Fruit fly (Drosophila melanogaster) whole organism, embryonic: ENCODE measurements around the gene Btnd.

Experiments
- ATbp ChIP-seq: fragments of 200-800 bp; sonication (Bioruptor generic); optimal IDR thresholded peaks from 2 replicates; lab custom pipeline; 2017; ENCODE audit warnings: missing biosample characterization, mild to moderate bottlenecking, missing genetic modification characterization, missing genetic modification reagents
- Abd-B ChIP-seq: fragments of 200-800 bp; sonication (Bioruptor generic); optimal IDR thresholded peaks from 2 replicates; lab custom pipeline; 2018; ENCODE audit warnings: missing biosample characterization, mild to moderate bottlenecking, missing genetic modification characterization, moderate library complexity
- CG10267 ChIP-seq: fragments of 200-800 bp; sonication (Bioruptor generic); optimal IDR thresholded peaks from 2 replicates; lab custom pipeline; 2018; ENCODE audit warnings: missing biosample characterization, mild to moderate bottlenecking, missing genetic modification characterization, moderate library complexity
- CG11093 ChIP-seq: fragments of 200-800 bp; sonication (Bioruptor generic); IDR thresholded peaks from 3 replicates; pipeline ENCODE4 v1.3.6; 2022; ENCODE audit warnings: missing biosample characterization, missing genetic modification characterization
- CG11398 ChIP-seq: fragments of 200-800 bp; sonication (Bioruptor generic); optimal IDR thresholded peaks from 2 replicates; lab custom pipeline; 2016; ENCODE audit warnings: missing biosample characterization, missing genetic modification characterization
- CG11456 ChIP-seq: fragments of 200-800 bp; sonication (Bioruptor generic); IDR thresholded peaks from 3 replicates; pipeline ENCODE4 v1.3.6; 2022; ENCODE audit warnings: missing biosample characterization, missing genetic modification characterization
- CG11695 ChIP-seq: fragments of 200-800 bp; sonication (Bioruptor generic); IDR thresholded peaks from 3 replicates; pipeline ENCODE4 v1.3.6; 2022; ENCODE audit warnings: missing biosample characterization, missing genetic modification characterization
- CG12071 ChIP-seq: fragments of 200-800 bp; sonication (Bioruptor generic); optimal IDR thresholded peaks from 3 replicates; lab custom pipeline; 2018; ENCODE audit warnings: missing biosample characterization, mild to moderate bottlenecking, missing genetic modification characterization
- CG13123 ChIP-seq: fragments of 200-800 bp; sonication (Bioruptor generic); optimal IDR thresholded peaks from 2 replicates; lab custom pipeline; 2016; ENCODE audit warnings: missing biosample characterization, missing genetic modification characterization
- CG15011 ChIP-seq: fragments of 200-800 bp; sonication (Bioruptor generic); optimal IDR thresholded peaks from 3 replicates; lab custom pipeline; 2018; ENCODE audit warnings: missing biosample characterization, mild to moderate bottlenecking, missing genetic modification characterization
- CG15601 ChIP-seq: fragments of 200-800 bp; sonication (Bioruptor generic); optimal IDR thresholded peaks from 3 replicates; lab custom pipeline; 2019; ENCODE audit warnings: missing biosample characterization, mild to moderate bottlenecking, missing genetic modification characterization, moderate library complexity
- CG3281 ChIP-seq: fragments of 200-800 bp; sonication (Bioruptor generic); optimal IDR thresholded peaks from 3 replicates; lab custom pipeline; 2017; ENCODE audit warnings: missing biosample characterization, mild to moderate bottlenecking, missing genetic modification characterization
- CG42726 ChIP-seq: fragments of 200-800 bp; sonication (Bioruptor generic); IDR thresholded peaks from 2 replicates; pipeline ENCODE4 v1.3.6; 2022; ENCODE audit warnings: missing biosample characterization, missing genetic modification characterization; ENCODE audit not compliant: partially characterized antibody
- CG4404 ChIP-seq: fragments of 200-800 bp; sonication (Bioruptor generic); IDR thresholded peaks from 2 replicates; pipeline ENCODE4 v1.3.6; 2022; ENCODE audit warnings: missing biosample characterization, missing genetic modification characterization
- CG4820 ChIP-seq: fragments of 200-800 bp; sonication (Bioruptor generic); optimal IDR thresholded peaks from 3 replicates; lab custom pipeline; 2016; ENCODE audit warnings: missing biosample characterization, missing genetic modification characterization
- CG4854 ChIP-seq: fragments of 200-800 bp; sonication (Bioruptor generic); optimal IDR thresholded peaks from 2 replicates; lab custom pipeline; 2016; ENCODE audit warnings: missing biosample characterization, missing genetic modification characterization, inconsistent platforms
- CG6654 ChIP-seq: fragments of 200-800 bp; sonication (Bioruptor generic); optimal IDR thresholded peaks from 2 replicates; lab custom pipeline; 2017; ENCODE audit warnings: missing biosample characterization, mild to moderate bottlenecking, missing genetic modification characterization
- CG6683 ChIP-seq: fragments of 200-800 bp; sonication (Bioruptor generic); optimal IDR thresholded peaks from 2 replicates; lab custom pipeline; 2017; ENCODE audit warnings: missing biosample characterization, mild to moderate bottlenecking, missing genetic modification characterization, missing genetic modification reagents
- CG6765 ChIP-seq: fragments of 200-800 bp; sonication (Bioruptor generic); optimal IDR thresholded peaks from 3 replicates; lab custom pipeline; 2017; ENCODE audit warnings: missing biosample characterization, mild to moderate bottlenecking, missing genetic modification characterization
- CG8388 ChIP-seq: fragments of 200-800 bp; sonication (Bioruptor generic); optimal IDR thresholded peaks from 2 replicates; lab custom pipeline; 2019; ENCODE audit warnings: missing biosample characterization, mild to moderate bottlenecking, missing genetic modification characterization, moderate library complexity
- CG8924 ChIP-seq: fragments of 200-800 bp; optimal IDR thresholded peaks from 3 replicates; lab custom pipeline; 2019; ENCODE audit warnings: missing biosample characterization, mild to moderate bottlenecking, missing genetic modification characterization, moderate library complexity
- CG9727 ChIP-seq: fragments of 200-800 bp; sonication (Bioruptor generic); optimal IDR thresholded peaks from 3 replicates; lab custom pipeline; 2017; ENCODE audit warnings: missing biosample characterization, mild to moderate bottlenecking, missing genetic modification characterization
- CG9817 ChIP-seq: fragments of 200-800 bp; sonication (Bioruptor generic); optimal IDR thresholded peaks from 2 replicates; lab custom pipeline; 2018; ENCODE audit warnings: missing biosample characterization, mild to moderate bottlenecking, missing genetic modification characterization, moderate library complexity
- CTCF ChIP-seq: fragments of 200-800 bp; sonication (Bioruptor generic); optimal IDR thresholded peaks from 2 replicates; lab custom pipeline; 2017; ENCODE audit warnings: missing biosample characterization, mild to moderate bottlenecking, missing genetic modification characterization, moderate library complexity
- Camta ChIP-seq: fragments of 200-800 bp; sonication (Bioruptor generic); optimal IDR thresholded peaks from 2 replicates; lab custom pipeline; 2016; ENCODE audit warnings: missing biosample characterization, missing genetic modification characterization
- CoRest ChIP-seq: fragments of 200-800 bp; sonication (Bioruptor generic); optimal IDR thresholded peaks from 3 replicates; lab custom pipeline; 2018; ENCODE audit warnings: missing biosample characterization, mild to moderate bottlenecking, missing genetic modification characterization, moderate library complexity
- Dbx ChIP-seq: fragments of 200-800 bp; sonication (Bioruptor generic); IDR thresholded peaks from 3 replicates; pipeline ENCODE4 v1.3.6; 2022; ENCODE audit warnings: missing biosample characterization, missing genetic modification characterization
- Fer3 ChIP-seq: fragments of 200-800 bp; sonication (Bioruptor generic); optimal IDR thresholded peaks from 2 replicates; lab custom pipeline; 2018; ENCODE audit warnings: missing biosample characterization, mild to moderate bottlenecking, missing genetic modification characterization, moderate library complexity
- HLH3B ChIP-seq: fragments of 200-800 bp; sonication (Bioruptor generic); IDR thresholded peaks from 2 replicates; pipeline ENCODE4 v1.3.6; 2022; ENCODE audit warnings: missing biosample characterization, missing genetic modification characterization
- Hand ChIP-seq: fragments of 200-800 bp; sonication (Bioruptor generic); optimal IDR thresholded peaks from 2 replicates; lab custom pipeline; 2017; ENCODE audit warnings: mild to moderate bottlenecking, missing biosample characterization, missing genetic modification reagents, missing genetic modification characterization
- Hr39 ChIP-seq: fragments of >200 bp; optimal IDR thresholded peaks from 2 replicates; lab custom pipeline; 2017
- Jarid2 ChIP-seq: fragments of 200-800 bp; sonication (Bioruptor generic); optimal IDR thresholded peaks from 3 replicates; lab custom pipeline; 2017; ENCODE audit warnings: mild to moderate bottlenecking, missing biosample characterization, missing genetic modification reagents, missing genetic modification characterization
- Lhr ChIP-seq: fragments of 200-800 bp; sonication (Bioruptor generic); optimal IDR thresholded peaks from 3 replicates; lab custom pipeline; 2017; ENCODE audit warnings: mild to moderate bottlenecking, missing biosample characterization, missing genetic modification reagents, missing genetic modification characterization
- NC2β ChIP-seq: fragments of 200-800 bp; sonication (Bioruptor generic); optimal IDR thresholded peaks from 2 replicates; lab custom pipeline; 2016; ENCODE audit warnings: missing biosample characterization, missing genetic modification characterization
- Nf-YA ChIP-seq: fragments of 200-800 bp; sonication (Bioruptor generic); IDR thresholded peaks from 2 replicates; pipeline ENCODE4 v1.3.6; 2022; ENCODE audit warnings: missing biosample characterization, missing genetic modification characterization
- Stat92E ChIP-seq, 3 experiments: fragments of >200 bp in 2 of 3; fragments of 200-800 bp in 1 of 3; sonication (Bioruptor generic) in 1 of 3; optimal IDR thresholded peaks; 2 replicates each; lab custom pipeline; 2017 to 2019; ENCODE audit warnings: missing biosample characterization in 3 of 3, missing genetic modification characterization in 3 of 3, mild to moderate bottlenecking in 1 of 3, moderate library complexity in 1 of 3
- ac ChIP-seq: fragments of 200-800 bp; sonication (Bioruptor generic); optimal IDR thresholded peaks from 3 replicates; lab custom pipeline; 2017; ENCODE audit warnings: missing biosample characterization, mild to moderate bottlenecking, missing genetic modification characterization
- ara ChIP-seq: fragments of 200-800 bp; sonication (Bioruptor generic); IDR thresholded peaks from 2 replicates; pipeline ENCODE4 v1.3.6; 2022; ENCODE audit warnings: missing biosample characterization, missing genetic modification characterization
- az2 ChIP-seq: fragments of 200-800 bp; sonication (Bioruptor generic); optimal IDR thresholded peaks from 3 replicates; lab custom pipeline; 2016; ENCODE audit warnings: missing biosample characterization, missing genetic modification characterization
- bbx ChIP-seq: fragments of 200-800 bp; sonication (Bioruptor generic); IDR thresholded peaks from 2 replicates; pipeline ENCODE4 v1.3.6; 2022; ENCODE audit warnings: missing biosample characterization, missing genetic modification characterization; ENCODE audit not compliant: partially characterized antibody
- bowl ChIP-seq: fragments of 200-800 bp; sonication (Bioruptor generic); IDR thresholded peaks from 2 replicates; pipeline ENCODE4 v1.3.6; 2022; ENCODE audit warnings: missing biosample characterization, missing genetic modification characterization
- disco-r ChIP-seq: fragments of 200-800 bp; sonication (Bioruptor generic); optimal IDR thresholded peaks from 2 replicates; lab custom pipeline; 2016; ENCODE audit warnings: missing biosample characterization, missing genetic modification characterization
- dmrt99B ChIP-seq: fragments of 200-800 bp; sonication (Bioruptor generic); optimal IDR thresholded peaks from 2 replicates; lab custom pipeline; 2018; ENCODE audit warnings: missing biosample characterization, mild to moderate bottlenecking, missing genetic modification characterization, moderate library complexity
- grn ChIP-seq: fragments of 200-800 bp; sonication (Bioruptor generic); optimal IDR thresholded peaks from 3 replicates; lab custom pipeline; 2017; ENCODE audit warnings: missing biosample characterization, missing genetic modification characterization
- oc ChIP-seq: fragments of 200-800 bp; sonication (Bioruptor generic); optimal IDR thresholded peaks from 2 replicates; lab custom pipeline; 2018; ENCODE audit warnings: missing biosample characterization, mild to moderate bottlenecking, missing genetic modification characterization, moderate library complexity
- seq ChIP-seq: fragments of 200-800 bp; sonication (Bioruptor generic); IDR thresholded peaks from 2 replicates; pipeline ENCODE4 v1.3.6; 2022; ENCODE audit warnings: missing biosample characterization, missing genetic modification characterization
- sim ChIP-seq: fragments of 200-800 bp; sonication (Bioruptor generic); IDR thresholded peaks from 2 replicates; pipeline ENCODE4 v1.3.6; 2022; ENCODE audit warnings: missing biosample characterization, missing genetic modification characterization
- trh ChIP-seq: fragments of 200-800 bp; sonication (Bioruptor generic); optimal IDR thresholded peaks from 2 replicates; lab custom pipeline; 2016; ENCODE audit warnings: missing biosample characterization, missing genetic modification characterization
- vfl ChIP-seq: fragments of 200-800 bp; sonication (Bioruptor generic); optimal IDR thresholded peaks from 2 replicates; lab custom pipeline; 2016; ENCODE audit warnings: missing biosample characterization, missing genetic modification characterization
- vnd ChIP-seq: fragments of 200-800 bp; sonication (Bioruptor generic); IDR thresholded peaks from 3 replicates; pipeline ENCODE4 v1.3.6; 2022; ENCODE audit warnings: missing biosample characterization, missing genetic modification characterization; ENCODE audit not compliant: partially characterized antibody
- vvl ChIP-seq: fragments of 200-800 bp; sonication (Bioruptor generic); IDR thresholded peaks from 2 replicates; pipeline ENCODE4 v1.3.6; 2022; ENCODE audit warnings: missing biosample characterization, missing genetic modification characterization

Btnd gene

dm6 chrX:6255414-6255915 is 36.3 kb upstream of the Btnd start, which contains the start of the genes Rbcn-3A and Spx (continued):
- TF ChIP-seq CG11695 (GFP tag; lab: Robert Waterston, UW) (no peak), dmrt99B (tag; lab: Kevin White, UChicago) (no peak), oc (tag; lab: Kevin White, UChicago) (no peak), CG13123 (no peak), trh (no peak), Lhr (GFP tag; lab: Kevin White, UChicago) (peak; percentile 19), vnd (GFP tag; lab: Robert Waterston, UW) (peak; percentile 85), grn (GFP tag; lab: Kevin White, UChicago) (no peak), CG10267 (peak; percentile 39), CG6654 (GFP tag; lab: Kevin White, UChicago) (no peak), CG4404 (GFP tag; lab: Robert Waterston, UW) (no peak), CG9727 (GFP tag; lab: Kevin White, UChicago) (peak; percentile 32), Nf-YA (GFP tag; lab: Robert Waterston, UW) (no peak), ara (GFP tag; lab: Robert Waterston, UW) (no peak), az2 (GFP tag; lab: Kevin White, UChicago) (peak; percentile 42), CG11456 (GFP tag; lab: Robert Waterston, UW) (0 out of 3 replicates have a peak, but pooled peaks have one; percentile 48), ATbp (GFP tag; lab: Kevin White, UChicago) (no peak), Dbx (GFP tag; lab: Robert Waterston, UW) (no peak), CG8388 (GFP tag; lab: Kevin White, UChicago) (no peak), CoRest (peak; percentile 69), Hr39 (no peak), CG11398 (GFP tag; lab: Kevin White, UChicago) (no peak), HLH3B (GFP tag; lab: Robert Waterston, UW) (no peak), CG9817 (tag; lab: Kevin White, UChicago) (peak; percentile 8), CG12071 (no peak), CG15601 (tag; lab: Kevin White, UChicago) (peak; percentile 29), Camta (GFP tag; lab: Kevin White, UChicago) (no peak), bowl (no peak), CG6765 (GFP tag; lab: Kevin White, UChicago) (no peak), Abd-B (peak; percentile 40), sim (no peak), Fer3 (no peak), vfl (GFP tag; lab: Kevin White, UChicago) (no peak), CG8924 (tag; lab: Kevin White, UChicago) (peak; percentile 52), CG6683 (GFP tag; lab: Kevin White, UChicago) (no peak), CG3281 (no peak), Hand (GFP tag; lab: Kevin White, UChicago) (no peak), vvl (GFP tag; lab: Robert Waterston, UW) (no peak; the same call in 1 of the 2 replicates), CG42726 (GFP tag; lab: Robert Waterston, UW) (peak; percentile 68; the same call in 1 of the 2 replicates), NC2β (no peak), CTCF (no peak), Jarid2 (GFP tag; lab: Kevin White, UChicago) (no peak), Stat92E (GFP tag; optimal IDR thresholded peaks at IDR 0.05; lab: Kevin White, UChicago) (peak in 1 of 3 experiments; percentile 45), CG4854 (GFP tag; lab: Kevin White, UChicago) (no peak), disco-r (GFP tag; lab: Kevin White, UChicago) (no peak), ac (GFP tag; lab: Kevin White, UChicago) (no peak), CG11093 (GFP tag; lab: Robert Waterston, UW) (no peak), seq (GFP tag; lab: Robert Waterston, UW) (no peak), CG4820 (GFP tag; lab: Kevin White, UChicago) (no peak), CG15011 (GFP tag; lab: Kevin White, UChicago) (no peak), bbx (peak; percentile 79)
